Worm (Caenorhabditis elegans) whole organism, midembryonic: ENCODE results near the gene H03G16.5.

Experiments
- T22C8.4 ChIP-seq: fragments of 200-800 bp; sonication (Bioruptor generic); IDR thresholded peaks from 2 replicates; pipeline ENCODE4 v1.3.6; 2022; ENCODE audit warnings: missing genetic modification characterization, missing compliant biosample characterization
- cog-1 ChIP-seq: sonication (generic microtip); optimal IDR thresholded peaks from 2 replicates; lab custom pipeline; 2016; ENCODE audit warnings: missing genetic modification characterization, missing compliant biosample characterization
- flt-1 ChIP-seq: fragments of 200-800 bp; sonication (Bioruptor generic); IDR thresholded peaks from 2 replicates; pipeline ENCODE4 v1.3.6; 2022; ENCODE audit warnings: missing genetic modification characterization, missing compliant biosample characterization
- klf-2 ChIP-seq: fragments of 200-800 bp; sonication (Bioruptor generic); conservative IDR thresholded peaks from 2 replicates; pipeline ENCODE4 v1.3.6; 2022; ENCODE audit warnings: missing genetic modification reagents, missing genetic modification characterization, missing compliant biosample characterization
- med-1 ChIP-seq: sonication (generic microtip); optimal IDR thresholded peaks from 2 replicates; lab custom pipeline; 2017; ENCODE audit warnings: missing genetic modification characterization, mild to moderate bottlenecking, missing compliant biosample characterization, antibody characterized with exemption, missing genetic modification reagents; ENCODE audit not compliant: insufficient read depth
- ref-1 ChIP-seq: fragments of 200-800 bp; sonication (Bioruptor generic); conservative IDR thresholded peaks from 2 replicates; pipeline ENCODE4 v1.3.6; 2022; ENCODE audit warnings: missing genetic modification reagents, missing genetic modification characterization, missing compliant biosample characterization
- tab-1 ChIP-seq: fragments of 200-800 bp; sonication (Bioruptor generic); IDR thresholded peaks from 2 replicates; pipeline ENCODE4 v1.3.6; 2022; ENCODE audit warnings: missing genetic modification characterization, missing compliant biosample characterization
- ztf-23 ChIP-seq: fragments of 200-800 bp; sonication (Bioruptor generic); IDR thresholded peaks from 2 replicates; pipeline ENCODE4 v1.3.6; 2022; ENCODE audit warnings: missing genetic modification reagents, missing genetic modification characterization, missing compliant biosample characterization
- ztf-29 ChIP-seq: fragments of 200-800 bp; sonication (Bioruptor generic); IDR thresholded peaks from 2 replicates; pipeline ENCODE4 v1.3.6; 2022; ENCODE audit warnings: missing genetic modification reagents, missing genetic modification characterization, missing compliant biosample characterization

Gene H03G16.5

DNA sequence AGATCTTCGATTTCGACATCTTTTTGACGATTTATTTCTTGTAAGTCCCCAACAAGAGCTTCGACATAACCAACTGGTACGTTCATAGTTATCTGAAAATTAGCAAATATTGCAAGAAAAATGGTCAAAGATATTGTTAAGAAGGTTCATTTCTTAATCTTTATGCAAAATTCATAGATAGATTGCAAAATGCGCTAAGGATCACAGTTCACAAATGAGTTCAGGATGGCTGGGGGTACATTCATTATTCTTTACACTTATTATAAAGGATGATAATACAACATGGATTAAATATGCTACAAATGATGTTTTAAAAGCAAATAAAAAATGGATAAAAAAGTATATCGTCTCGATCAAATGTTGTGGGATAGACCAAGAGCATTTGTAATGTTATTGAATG lies at the start of gene H03G16.5:
TSS of gene H03G16.5 (minus strand) at position 101 of the 400 bp plus-strand sequence.
- no peak for TF ChIP-seq klf-2
- TF ChIP-seq flt-1 = no peak
- no peak for TF ChIP-seq ref-1 (GFP tag; lab: Robert Waterston, UW)
- TF ChIP-seq med-1 (GFP tag; lab: Kevin White, UChicago) = no peak
- no peak for TF ChIP-seq ztf-23
- no peak for TF ChIP-seq T22C8.4 (GFP tag; lab: Robert Waterston, UW)
- no peak for TF ChIP-seq cog-1 (tag; lab: Kevin White, UChicago)

DNA sequence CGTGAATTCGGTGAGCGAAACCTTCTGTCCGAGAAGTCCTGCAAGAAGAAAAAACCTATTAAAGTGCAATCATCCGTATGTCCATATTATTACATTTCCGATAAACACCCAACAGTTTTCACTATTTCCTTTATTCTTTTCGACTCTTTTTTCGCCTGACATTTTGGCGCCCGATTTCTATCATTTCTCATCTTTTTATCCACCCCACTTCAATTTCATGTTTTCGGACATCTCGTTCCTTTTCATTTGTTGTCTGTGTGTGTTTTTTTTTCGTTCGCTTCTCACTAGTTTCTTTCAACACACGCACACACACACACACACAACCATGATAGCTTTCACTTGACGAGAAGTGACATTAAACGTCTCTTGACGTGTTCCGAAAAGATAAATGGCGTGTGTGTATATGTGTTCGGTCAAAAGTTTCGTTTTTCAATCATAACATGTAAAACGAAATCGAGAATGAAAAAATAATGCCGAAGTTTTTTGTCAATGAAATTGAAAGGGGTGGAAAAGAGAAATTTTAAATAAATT lies 48.4 kb upstream of the H03G16.5 start:
- TF ChIP-seq ztf-23 = no peak
- no peak for TF ChIP-seq tab-1 (GFP tag; lab: Robert Waterston, UW)
- TF ChIP-seq cog-1 (tag; lab: Kevin White, UChicago) = no peak
- TF ChIP-seq klf-2 = no peak
- no peak for TF ChIP-seq ref-1 (GFP tag; lab: Robert Waterston, UW)
- TF ChIP-seq med-1 (GFP tag; lab: Kevin White, UChicago) = no peak
- no peak for TF ChIP-seq ztf-29 (GFP tag; lab: Robert Waterston, UW)
- TF ChIP-seq T22C8.4 (GFP tag; lab: Robert Waterston, UW) = no peak
- TF ChIP-seq flt-1 = no peak

DNA sequence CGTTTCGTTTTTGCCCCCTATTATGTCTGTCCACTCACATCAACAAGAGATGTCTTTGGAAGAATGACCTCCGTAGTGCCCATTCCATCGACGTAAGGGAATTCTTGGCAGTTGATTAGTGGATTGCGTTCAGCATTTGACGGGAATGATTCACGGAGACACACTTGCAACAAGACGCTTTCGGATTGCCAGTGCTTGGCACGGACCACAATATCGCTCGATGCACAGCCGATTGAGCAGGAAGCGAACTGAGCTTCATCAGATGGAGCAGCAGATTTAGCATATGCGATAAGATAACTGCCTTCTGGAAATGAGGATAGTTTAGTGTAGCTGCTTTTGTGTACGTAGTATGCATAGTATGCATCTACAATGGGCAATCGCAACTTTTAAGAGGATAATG lies 46.8 kb upstream of the H03G16.5 start:
- TF ChIP-seq flt-1 (no peak), tab-1 (GFP tag; lab: Robert Waterston, UW) (no peak), ztf-29 (GFP tag; lab: Robert Waterston, UW) (no peak), cog-1 (tag; lab: Kevin White, UChicago) (no peak)

DNA sequence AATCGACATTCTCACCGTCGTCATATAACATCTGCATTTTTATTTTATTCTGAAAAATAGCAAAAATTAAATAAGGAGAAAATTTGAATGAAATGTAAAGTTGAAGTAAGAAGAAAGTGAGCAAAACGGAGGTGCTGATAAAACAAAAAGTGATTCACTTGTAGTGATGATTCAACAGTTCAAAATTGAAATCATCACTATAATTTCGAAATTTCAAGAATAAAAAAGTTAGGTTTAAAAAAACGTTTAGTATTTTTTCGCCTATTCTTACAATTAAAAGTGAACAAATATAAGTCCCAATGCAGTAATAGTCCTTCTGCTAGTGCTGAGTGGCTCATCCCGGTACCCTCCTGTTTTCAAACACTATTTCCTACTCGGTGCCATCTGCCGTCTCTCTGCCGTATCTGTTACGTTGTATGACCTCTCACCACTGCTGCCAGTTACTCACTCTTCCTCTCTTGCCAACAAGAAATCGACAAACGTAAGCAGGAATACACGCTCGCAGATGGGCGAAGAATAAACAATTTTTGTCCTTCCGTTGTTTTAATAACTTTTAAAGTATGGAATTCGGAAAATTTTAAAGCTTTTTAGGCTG lies 43.8 kb upstream of the H03G16.5 start, which contains the start of gene dhhc-1:
TSS of gene dhhc-1 (minus strand) at position 51 of the 595 bp plus-strand sequence.
- TF ChIP-seq ztf-23 (0 out of 2 replicates have a peak, but pooled peaks have one; percentile 26), ztf-29 (GFP tag; lab: Robert Waterston, UW) (no peak), med-1 (GFP tag; lab: Kevin White, UChicago) (no peak), flt-1 (0 out of 2 replicates have a peak, but pooled peaks have one; percentile 12), ref-1 (GFP tag; lab: Robert Waterston, UW) (no peak), T22C8.4 (GFP tag; lab: Robert Waterston, UW) (no peak), klf-2 (no peak), tab-1 (GFP tag; lab: Robert Waterston, UW) (0 out of 2 replicates have a peak, but pooled peaks have one; percentile 45), cog-1 (tag; lab: Kevin White, UChicago) (peak; percentile 3)

DNA sequence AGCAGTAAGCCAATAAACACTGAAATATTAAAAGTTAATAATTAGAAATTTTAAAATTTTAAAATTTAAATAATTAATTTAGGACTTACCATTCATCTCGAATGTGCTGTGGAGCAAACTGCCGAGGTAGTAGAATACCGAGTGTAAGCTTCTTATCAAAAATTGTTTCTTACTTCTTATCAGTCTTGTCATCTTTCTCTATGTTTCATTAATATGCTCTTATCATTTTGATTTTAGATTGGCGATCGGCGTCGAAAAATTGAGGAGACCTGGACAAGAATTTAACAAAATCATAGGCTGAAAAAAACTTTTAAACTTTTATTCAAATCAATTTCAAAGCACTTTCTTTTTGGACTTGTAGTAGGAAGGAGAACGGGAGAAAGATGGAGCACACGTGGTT lies 41.1 kb upstream of the H03G16.5 start, which contains the start of gene F09B12.3:
TSS of gene F09B12.3 (minus strand) at position 192 of the 400 bp plus-strand sequence.
- TF ChIP-seq flt-1 (no peak), tab-1 (GFP tag; lab: Robert Waterston, UW) (no peak), cog-1 (tag; lab: Kevin White, UChicago) (no peak), ztf-29 (GFP tag; lab: Robert Waterston, UW) (no peak), klf-2 (no peak)

DNA sequence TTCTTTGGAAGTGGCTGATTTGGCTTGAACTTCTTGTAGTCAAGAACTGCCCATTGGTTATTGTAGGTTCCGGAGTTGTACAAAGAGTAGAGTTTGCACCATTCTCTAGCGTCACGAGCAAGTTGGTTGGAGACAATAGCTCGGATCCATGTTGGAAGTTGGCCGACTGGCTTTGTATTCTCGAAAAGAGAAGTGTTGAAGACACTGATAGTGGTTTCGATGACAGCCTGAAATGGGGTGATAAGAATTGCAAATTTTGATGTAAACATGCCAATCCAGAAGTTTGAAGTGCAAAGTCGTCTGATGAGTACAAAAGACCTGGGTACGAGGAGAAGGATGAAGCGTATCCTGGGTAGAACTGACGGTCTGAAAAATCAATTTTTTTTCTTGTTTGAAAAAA lies 39.6 kb upstream of the H03G16.5 start:
- TF ChIP-seq cog-1 (tag; lab: Kevin White, UChicago) = no peak
- no peak for TF ChIP-seq med-1 (GFP tag; lab: Kevin White, UChicago)
- no peak for TF ChIP-seq T22C8.4 (GFP tag; lab: Robert Waterston, UW)
- TF ChIP-seq flt-1 = no peak
- no peak for TF ChIP-seq ztf-29 (GFP tag; lab: Robert Waterston, UW)
- no peak for TF ChIP-seq ref-1 (GFP tag; lab: Robert Waterston, UW)
- TF ChIP-seq tab-1 (GFP tag; lab: Robert Waterston, UW) = no peak
- TF ChIP-seq ztf-23 = no peak
- no peak for TF ChIP-seq klf-2

DNA sequence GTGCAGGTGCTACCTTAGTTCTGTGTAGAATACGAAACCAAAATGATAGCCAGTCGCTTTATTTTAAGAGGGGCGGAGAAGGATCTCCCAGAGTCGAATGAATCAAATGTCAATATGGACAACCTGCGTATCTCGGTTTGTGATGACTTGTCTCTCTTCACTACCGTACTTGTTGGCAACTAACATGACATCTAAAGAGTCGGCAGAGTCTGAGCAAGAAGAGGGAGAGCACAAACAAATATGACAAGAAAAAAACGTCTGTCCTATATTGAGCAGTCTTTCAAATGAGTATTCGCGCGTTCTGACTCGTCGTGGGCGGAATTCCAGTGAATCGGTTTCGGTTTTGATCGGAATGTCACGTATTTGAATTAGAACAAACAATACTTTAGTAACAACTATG lies 38.3 kb upstream of the H03G16.5 start, which contains the start of gene F09B12.7:
TSS of gene F09B12.7 (minus strand) at position 101 of the 400 bp plus-strand sequence.
- no peak for TF ChIP-seq flt-1

DNA sequence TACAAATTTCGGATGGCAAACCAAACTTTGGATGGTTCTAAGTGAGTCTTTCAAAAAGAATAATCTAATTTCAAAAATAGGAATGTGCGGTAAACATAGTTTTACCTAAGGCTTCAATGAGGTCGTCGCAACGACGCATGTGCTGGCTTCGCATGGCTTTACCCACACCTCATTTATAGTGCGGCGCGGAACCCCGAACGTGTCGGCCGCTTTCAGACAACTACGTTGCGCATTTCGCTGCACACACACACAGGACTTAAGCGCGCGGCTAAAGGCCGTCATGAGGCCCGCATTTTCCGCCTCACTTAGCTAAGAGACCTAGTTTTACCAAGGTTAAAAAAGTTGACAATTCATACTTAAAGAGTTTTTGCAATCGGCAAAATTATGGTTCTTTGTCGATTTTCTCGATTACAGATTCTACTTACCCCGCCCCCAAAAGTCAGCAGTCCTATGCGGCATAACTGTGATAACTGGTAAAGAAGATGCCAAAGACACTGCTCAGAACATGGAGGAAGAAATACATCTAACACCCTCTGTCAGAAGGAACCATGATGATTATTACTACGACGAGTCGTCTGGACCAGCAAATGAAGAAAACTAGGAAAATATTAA lies 36.2 kb upstream of the H03G16.5 start:
- TF ChIP-seq ref-1 (GFP tag; lab: Robert Waterston, UW) (no peak), tab-1 (GFP tag; lab: Robert Waterston, UW) (0 out of 2 replicates have a peak, but pooled peaks have one; percentile 46)

DNA sequence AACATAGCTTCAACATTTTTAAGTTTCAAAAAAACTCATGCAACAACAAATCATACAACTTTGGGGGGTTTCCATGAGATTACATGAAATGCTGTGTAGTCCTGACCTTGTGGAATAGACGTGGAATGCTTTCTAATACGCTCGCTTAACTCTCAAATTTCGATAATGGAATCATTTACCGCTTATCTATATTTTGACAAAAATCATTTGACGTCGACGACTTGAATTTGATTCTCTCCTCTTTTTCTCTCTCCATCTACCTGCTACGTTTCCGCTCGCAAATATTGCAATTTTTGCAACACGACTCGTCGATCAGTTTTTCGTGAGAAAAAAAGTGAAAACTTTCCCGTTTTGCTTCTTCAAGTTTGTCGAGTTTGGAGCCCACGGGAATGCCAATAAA lies 32.5 kb upstream of the H03G16.5 start, which contains the start of gene flr-4:
TSS of gene flr-4 (plus strand) at position 275 of the 400 bp plus-strand sequence.
- TF ChIP-seq flt-1 (no peak), ztf-23 (no peak), ztf-29 (GFP tag; lab: Robert Waterston, UW) (no peak), med-1 (GFP tag; lab: Kevin White, UChicago) (no peak), T22C8.4 (GFP tag; lab: Robert Waterston, UW) (no peak), cog-1 (tag; lab: Kevin White, UChicago) (no peak), klf-2 (no peak), tab-1 (GFP tag; lab: Robert Waterston, UW) (no peak), ref-1 (GFP tag; lab: Robert Waterston, UW) (no peak)

DNA sequence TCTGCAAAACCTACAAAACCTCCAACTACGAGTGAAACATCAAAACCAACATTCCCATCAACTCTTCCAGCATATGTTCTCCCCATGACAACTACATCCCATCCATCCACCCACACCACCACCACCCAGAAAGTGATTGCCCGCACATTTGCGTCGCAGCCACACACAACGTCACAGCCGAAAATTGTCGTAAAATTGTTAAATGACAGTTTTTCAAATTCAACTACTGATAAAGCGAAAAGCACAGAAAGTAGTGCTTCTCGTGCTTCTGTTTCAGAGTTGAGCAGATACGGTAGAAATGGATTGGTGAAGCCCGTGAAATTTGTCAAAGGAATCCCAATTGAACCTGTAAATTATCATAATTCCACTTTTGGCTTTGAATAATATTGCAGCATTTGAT lies 31.1 kb upstream of the H03G16.5 start:
- no peak for TF ChIP-seq T22C8.4 (GFP tag; lab: Robert Waterston, UW)
- no peak for TF ChIP-seq cog-1 (tag; lab: Kevin White, UChicago)
